Worm (Caenorhabditis elegans) whole organism, L1 larva: ENCODE results near the gene F59E12.8.

Experiments
- C04F5.9 ChIP-seq: sonication (generic microtip); optimal IDR thresholded peaks from 2 replicates; lab custom pipeline; 2016; ENCODE audit warnings: missing genetic modification characterization, missing compliant biosample characterization
- C34B4.2 ChIP-seq: sonication (generic microtip); optimal IDR thresholded peaks from 2 replicates; lab custom pipeline; 2017; ENCODE audit warnings: mild to moderate bottlenecking, missing genetic modification characterization, missing compliant biosample characterization
- F16B12.6 ChIP-seq: fragments of 150-350 bp; optimal IDR thresholded peaks from 2 replicates; lab custom pipeline; 2014; ENCODE audit warnings: missing biosample characterization, missing genetic modification characterization
- Y116A8C.19 ChIP-seq: sonication (generic microtip); optimal IDR thresholded peaks from 2 replicates; lab custom pipeline; 2016; ENCODE audit warnings: missing compliant biosample characterization, missing genetic modification characterization, borderline replicate concordance
- alr-1 ChIP-seq: fragments of 200-800 bp; sonication (Bioruptor generic); optimal IDR thresholded peaks from 2 replicates; lab custom pipeline; 2018; ENCODE audit warnings: borderline replicate concordance, mild to moderate bottlenecking, missing genetic modification characterization, missing compliant biosample characterization
- ama-1 ChIP-seq: fragments of 150-350 bp; optimal IDR thresholded peaks from 2 replicates; lab custom pipeline; 2014
- blmp-1 ChIP-seq: fragments of 150-350 bp; optimal IDR thresholded peaks from 2 replicates; lab custom pipeline; 2014; ENCODE audit warnings: missing biosample characterization, missing genetic modification characterization
- ceh-82 ChIP-seq, 3 experiments: fragments of 150-350 bp in 1 of 3; sonication (generic microtip) in 2 of 3; optimal IDR thresholded peaks; 2 replicates each; lab custom pipeline; 2014 to 2017; ENCODE audit warnings: missing biosample characterization in 3 of 3, missing genetic modification characterization in 3 of 3
- ceh-90 ChIP-seq: sonication (generic microtip); optimal IDR thresholded peaks from 2 replicates; lab custom pipeline; 2016; ENCODE audit warnings: missing genetic modification characterization, missing compliant biosample characterization
- dpl-1 ChIP-seq, 3 experiments: fragments of 150-350 bp in 2 of 3; sonication (generic microtip) in 1 of 3; optimal IDR thresholded peaks; 2 replicates each; lab custom pipeline; 2014 to 2017; ENCODE audit warnings: missing biosample characterization in 3 of 3, missing genetic modification characterization in 3 of 3, missing genetic modification reagents in 3 of 3
- dsc-1 ChIP-seq: sonication (generic microtip); optimal IDR thresholded peaks from 2 replicates; lab custom pipeline; 2016; ENCODE audit warnings: mild to moderate bottlenecking, missing genetic modification characterization, missing compliant biosample characterization
- efl-1 ChIP-seq, 4 experiments: fragments of 150-350 bp; optimal IDR thresholded peaks in 3 of 4; peaks in 1 of 4; 1 replicate in 1 of 4; 2 replicates in 3 of 4; lab custom pipeline; 2014; ENCODE audit warnings: missing biosample characterization in 2 of 4, missing genetic modification characterization in 2 of 4, missing genetic modification reagents in 2 of 4
- efl-3 ChIP-seq: fragments of 200-800 bp; sonication (Bioruptor generic); optimal IDR thresholded peaks from 2 replicates; lab custom pipeline; 2018; ENCODE audit warnings: mild to moderate bottlenecking, missing genetic modification characterization, missing compliant biosample characterization
- elt-2 ChIP-seq: sonication (generic microtip); optimal IDR thresholded peaks from 2 replicates; lab custom pipeline; 2016; ENCODE audit warnings: missing genetic modification characterization, mild to moderate bottlenecking, inconsistent platforms, missing compliant biosample characterization, missing genetic modification reagents
- elt-3 ChIP-seq, 6 experiments: fragments of 150-350 bp in 1 of 6; sonication (generic microtip); optimal IDR thresholded peaks; 2 replicates each; lab custom pipeline; 2017 to 2018; ENCODE audit warnings: missing biosample characterization in 6 of 6, missing genetic modification characterization in 6 of 6, inconsistent platforms in 1 of 6
- ets-5 ChIP-seq: fragments of 200-800 bp; sonication (Bioruptor generic); IDR thresholded peaks from 2 replicates; pipeline ENCODE4 v1.3.6; 2022; ENCODE audit warnings: missing genetic modification characterization, missing compliant biosample characterization
- fkh-10 ChIP-seq: sonication (generic microtip); optimal IDR thresholded peaks from 2 replicates; lab custom pipeline; 2017; ENCODE audit warnings: missing biosample characterization, missing genetic modification reagents, missing genetic modification characterization
- fkh-4 ChIP-seq: sonication (generic microtip); optimal IDR thresholded peaks from 2 replicates; lab custom pipeline; 2016; ENCODE audit warnings: missing compliant biosample characterization, missing genetic modification characterization, borderline replicate concordance
- fos-1 ChIP-seq: fragments of 150-350 bp; optimal IDR thresholded peaks from 2 replicates; lab custom pipeline; 2014; ENCODE audit warnings: missing biosample characterization, missing genetic modification characterization
- grh-1 ChIP-seq: fragments of 200-800 bp; sonication (Bioruptor generic); IDR thresholded peaks from 2 replicates; pipeline ENCODE4 v1.3.6; 2022; ENCODE audit warnings: missing genetic modification reagents, missing genetic modification characterization, missing compliant biosample characterization
- hlh-17 ChIP-seq: fragments of 200-800 bp; sonication (Bioruptor generic); optimal IDR thresholded peaks from 2 replicates; lab custom pipeline; 2018; ENCODE audit warnings: missing genetic modification characterization, mild to moderate bottlenecking, missing compliant biosample characterization, moderate library complexity, borderline replicate concordance
- jun-1 ChIP-seq: fragments of 150-350 bp; optimal IDR thresholded peaks from 2 replicates; lab custom pipeline; 2014; ENCODE audit warnings: missing biosample characterization, missing genetic modification reagents, missing genetic modification characterization
- lin-13 ChIP-seq: fragments of 150-350 bp; optimal IDR thresholded peaks from 2 replicates; lab custom pipeline; 2014; ENCODE audit warnings: missing biosample characterization, missing genetic modification reagents, missing genetic modification characterization
- lin-35 ChIP-seq, 2 experiments: fragments of 150-350 bp; optimal IDR thresholded peaks; 2 replicates each; lab custom pipeline; 2014; ENCODE audit warnings: missing biosample characterization in 2 of 2, missing genetic modification characterization in 2 of 2, missing genetic modification reagents in 2 of 2
- lin-39 ChIP-seq: fragments of 150-350 bp; optimal IDR thresholded peaks from 2 replicates; lab custom pipeline; 2014; ENCODE audit warnings: missing biosample characterization, missing genetic modification reagents, missing genetic modification characterization
- lsy-2 ChIP-seq, 2 experiments: fragments of 150-350 bp; optimal IDR thresholded peaks; 2 replicates each; lab custom pipeline; 2014; ENCODE audit warnings: missing biosample characterization in 2 of 2, missing genetic modification characterization in 2 of 2
- mab-9 ChIP-seq: fragments of 200-800 bp; sonication (Bioruptor generic); IDR thresholded peaks from 2 replicates; pipeline ENCODE4 v1.3.6; 2022; ENCODE audit warnings: missing genetic modification reagents, missing genetic modification characterization, missing compliant biosample characterization
- mdl-1 ChIP-seq, 2 experiments: fragments of 150-350 bp; optimal IDR thresholded peaks; 2 replicates each; lab custom pipeline; 2014 to 2017; ENCODE audit warnings: missing biosample characterization in 2 of 2, missing genetic modification characterization in 2 of 2, inconsistent platforms in 1 of 2
- nhr-11 ChIP-seq: fragments of 150-350 bp; optimal IDR thresholded peaks from 2 replicates; lab custom pipeline; 2014; ENCODE audit warnings: missing biosample characterization, missing genetic modification characterization
- nhr-20 ChIP-seq: sonication (generic microtip); optimal IDR thresholded peaks from 2 replicates; lab custom pipeline; 2016; ENCODE audit warnings: mild to moderate bottlenecking, missing genetic modification characterization, missing compliant biosample characterization
- nhr-47 ChIP-seq: sonication (generic microtip); optimal IDR thresholded peaks from 2 replicates; lab custom pipeline; 2016; ENCODE audit warnings: mild to moderate bottlenecking, missing genetic modification characterization, moderate library complexity, missing compliant biosample characterization
- nhr-71 ChIP-seq: sonication (generic microtip); optimal IDR thresholded peaks from 2 replicates; lab custom pipeline; 2016; ENCODE audit warnings: mild to moderate bottlenecking, missing genetic modification characterization, moderate library complexity, missing compliant biosample characterization
- nhr-76 ChIP-seq: sonication (generic microtip); optimal IDR thresholded peaks from 2 replicates; lab custom pipeline; 2017; ENCODE audit warnings: missing biosample characterization, missing genetic modification characterization
- nhr-77 ChIP-seq: fragments of 150-350 bp; optimal IDR thresholded peaks from 2 replicates; lab custom pipeline; 2014; ENCODE audit warnings: missing biosample characterization, missing genetic modification characterization
- nhr-84 ChIP-seq: sonication (generic microtip); optimal IDR thresholded peaks from 2 replicates; lab custom pipeline; 2017; ENCODE audit warnings: missing biosample characterization, missing genetic modification characterization
- nhr-90 ChIP-seq: sonication (generic microtip); optimal IDR thresholded peaks from 2 replicates; lab custom pipeline; 2016; ENCODE audit warnings: mild to moderate bottlenecking, missing genetic modification characterization, missing compliant biosample characterization; ENCODE audit not compliant: poor library complexity
- pax-3 ChIP-seq: fragments of 200-800 bp; sonication (Bioruptor generic); optimal IDR thresholded peaks from 2 replicates; lab custom pipeline; 2018; ENCODE audit warnings: mild to moderate bottlenecking, missing genetic modification characterization, moderate library complexity, missing compliant biosample characterization
- pqm-1 ChIP-seq: sonication (generic microtip); optimal IDR thresholded peaks from 3 replicates; lab custom pipeline; 2017; ENCODE audit warnings: missing biosample characterization, missing genetic modification characterization
- rnt-1 ChIP-seq: sonication (generic microtip); optimal IDR thresholded peaks from 2 replicates; lab custom pipeline; 2016; ENCODE audit warnings: mild to moderate bottlenecking, missing genetic modification characterization, moderate library complexity, missing compliant biosample characterization
- skn-1 ChIP-seq: fragments of 150-350 bp; optimal IDR thresholded peaks from 2 replicates; lab custom pipeline; 2014; ENCODE audit warnings: missing biosample characterization, missing genetic modification characterization
- snpc-4 ChIP-seq: fragments of 150-350 bp; optimal IDR thresholded peaks from 2 replicates; lab custom pipeline; 2014; ENCODE audit warnings: missing biosample characterization, missing genetic modification characterization
- sup-37 ChIP-seq: fragments of 200-800 bp; sonication (Bioruptor generic); optimal IDR thresholded peaks from 2 replicates; lab custom pipeline; 2018; ENCODE audit warnings: mild to moderate bottlenecking, missing genetic modification characterization, missing compliant biosample characterization
- swsn-7 ChIP-seq: sonication (generic microtip); optimal IDR thresholded peaks from 2 replicates; lab custom pipeline; 2016; ENCODE audit warnings: missing genetic modification characterization, missing compliant biosample characterization
- unc-130 ChIP-seq: fragments of 150-350 bp; optimal IDR thresholded peaks from 2 replicates; lab custom pipeline; 2017; ENCODE audit warnings: missing biosample characterization, missing genetic modification characterization, inconsistent platforms
- unc-86 ChIP-seq: sonication (generic microtip); optimal IDR thresholded peaks from 2 replicates; lab custom pipeline; 2016; ENCODE audit warnings: missing genetic modification characterization, missing compliant biosample characterization
- xbp-1 ChIP-seq: sonication (generic microtip); optimal IDR thresholded peaks from 2 replicates; lab custom pipeline; 2016; ENCODE audit warnings: missing genetic modification characterization, missing compliant biosample characterization
- zip-4 ChIP-seq: fragments of 200-800 bp; sonication (Bioruptor generic); optimal IDR thresholded peaks from 2 replicates; lab custom pipeline; 2018; ENCODE audit warnings: mild to moderate bottlenecking, missing genetic modification characterization, moderate library complexity, missing compliant biosample characterization
- ztf-4 ChIP-seq: fragments of 150-350 bp; optimal IDR thresholded peaks from 2 replicates; lab custom pipeline; 2014; ENCODE audit warnings: missing biosample characterization, missing genetic modification characterization

F59E12.8 gene

DNA sequence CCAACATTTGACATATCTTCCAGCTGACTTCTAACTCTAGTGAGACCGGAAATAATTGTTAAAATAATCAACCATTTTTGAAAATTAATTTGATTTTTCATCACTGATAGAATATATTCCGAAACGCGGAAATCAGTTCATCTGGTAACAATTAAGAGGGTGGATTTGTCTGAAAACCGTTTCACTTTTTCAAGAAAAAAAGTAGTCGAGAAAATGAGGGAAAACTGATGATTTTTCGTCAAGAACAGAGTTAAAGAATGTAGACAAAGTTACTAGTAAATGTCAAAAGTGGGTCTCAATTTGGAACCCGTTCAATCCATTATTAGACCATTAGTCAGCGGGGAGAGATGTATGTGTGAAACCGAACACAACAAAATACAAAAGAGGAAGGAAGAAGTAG, 33.5 kb downstream of the F59E12.8 start, which contains the start of gene C17G10.6 (continued):
- TF ChIP-seq C04F5.9 (tag; lab: Kevin White, UChicago) (no peak), nhr-90 (no peak)

DNA sequence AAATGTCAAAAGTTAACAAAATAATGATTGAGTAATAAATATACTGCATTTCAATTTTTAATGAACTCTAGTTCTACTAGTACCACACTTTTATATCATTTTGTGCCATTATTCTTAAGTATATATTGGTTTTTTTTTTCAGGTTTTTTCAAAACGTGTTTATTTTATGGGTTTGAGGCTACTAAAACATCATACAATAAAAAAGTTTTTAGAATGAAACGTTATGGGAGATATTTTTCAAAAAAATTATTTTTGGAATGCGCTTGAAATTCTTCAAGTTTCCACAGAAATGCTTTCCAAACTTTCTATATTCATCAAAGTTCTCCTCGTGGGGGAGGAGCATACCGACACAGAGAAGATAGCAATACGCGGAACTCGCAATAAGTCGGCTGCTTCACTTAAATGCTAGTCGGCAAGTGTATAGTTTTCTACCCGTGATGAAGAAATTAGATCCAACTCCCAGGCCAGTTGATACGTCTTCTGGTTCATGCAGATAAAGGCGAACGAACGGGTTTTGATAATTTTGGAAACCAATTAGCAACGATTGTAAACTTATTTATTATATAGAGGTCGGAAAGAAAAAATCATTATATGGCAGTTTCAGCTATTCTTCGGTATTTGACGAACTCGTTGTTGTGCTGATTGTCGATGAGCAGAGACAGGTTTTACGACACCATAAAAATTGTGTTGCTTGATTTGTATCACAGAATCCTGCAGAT, 37.2 kb downstream of the F59E12.8 start, which contains the start of gene C17G10.10:
Gene C17G10.10, minus strand, starts transcription at position 51 of the 719 bp plus-strand sequence.
- peak; percentile 93 for TF ChIP-seq elt-2 (tag; lab: Kevin White, UChicago)
- no peak for TF ChIP-seq Y116A8C.19
- TF ChIP-seq efl-3 (GFP tag; lab: Kevin White, UChicago), result peak; percentile 4
- peak; percentile 34 to 76 for TF ChIP-seq lin-35 (GFP tag; optimal IDR thresholded peaks at IDR 0.05; lab: Kevin White, UChicago)
- TF ChIP-seq hlh-17 (GFP tag; lab: Kevin White, UChicago), result peak; percentile 59
- TF ChIP-seq fos-1 (tag; lab: Kevin White, UChicago), result peak; percentile 65
- TF ChIP-seq elt-3 (tag; optimal IDR thresholded peaks at IDR 0.05; lab: Kevin White, UChicago), result peak in 5 of 6 experiments; percentile 3 to 79 (median 48)
- TF ChIP-seq nhr-76 (tag; lab: Kevin White, UChicago), result no peak
- peak; percentile 50 to 73 for TF ChIP-seq efl-1 (optimal IDR thresholded peaks at IDR 0.05; lab: Kevin White, UChicago)
- TF ChIP-seq efl-1 (GFP tag; optimal IDR thresholded peaks at IDR 0.05 in 1 of 2; lab: Kevin White, UChicago), result peak; percentile 49 to 96
- TF ChIP-seq grh-1 (GFP tag; lab: Robert Waterston, UW), result peak; percentile 72
- TF ChIP-seq nhr-20 (tag; lab: Kevin White, UChicago), result peak; percentile 95
- TF ChIP-seq jun-1 (tag; lab: Kevin White, UChicago), result peak; percentile 56
- TF ChIP-seq mdl-1 (tag; optimal IDR thresholded peaks at IDR 0.05; lab: Kevin White, UChicago), result peak in 1 of 2 experiments; percentile 82
- no peak for TF ChIP-seq fkh-4 (tag; lab: Kevin White, UChicago)
- peak; percentile 60 for TF ChIP-seq unc-130 (tag; lab: Kevin White, UChicago)
- TF ChIP-seq dpl-1 (GFP tag; optimal IDR thresholded peaks at IDR 0.05; lab: Kevin White, UChicago), result peak; percentile 35 to 55 (median 40)
- peak; percentile 19 for TF ChIP-seq pax-3 (tag; lab: Kevin White, UChicago)
- peak; percentile 14 for TF ChIP-seq F16B12.6 (tag; lab: Kevin White, UChicago)
- peak; percentile 52 for TF ChIP-seq nhr-77 (tag; lab: Kevin White, UChicago)
- peak; percentile 95 for TF ChIP-seq ama-1 (lab: Kevin White, UChicago)
- TF ChIP-seq rnt-1 (tag; lab: Kevin White, UChicago), result peak; percentile 92
- TF ChIP-seq nhr-11 (tag; lab: Kevin White, UChicago), result peak; percentile 35
- TF ChIP-seq nhr-71, result peak; percentile 89
- no peak for TF ChIP-seq ets-5 (GFP tag; lab: Robert Waterston, UW)
- no peak for TF ChIP-seq fkh-10 (GFP tag; lab: Kevin White, UChicago)
- TF ChIP-seq unc-86 (tag; lab: Kevin White, UChicago), result peak; percentile 11
- peak; percentile 99 for TF ChIP-seq snpc-4 (tag; lab: Kevin White, UChicago)
- TF ChIP-seq xbp-1 (tag; lab: Kevin White, UChicago), result peak; percentile 63
- no peak for TF ChIP-seq ceh-90 (tag; lab: Kevin White, UChicago)
- TF ChIP-seq dsc-1 (tag; lab: Kevin White, UChicago), result peak; percentile 77
- TF ChIP-seq zip-4 (GFP tag; lab: Kevin White, UChicago), result peak; percentile 43
- TF ChIP-seq swsn-7 (tag; lab: Kevin White, UChicago), result peak; percentile 83
- peak; percentile 86 for TF ChIP-seq nhr-47
- no peak for TF ChIP-seq mab-9
- TF ChIP-seq ztf-4, result peak; percentile 73
- TF ChIP-seq lin-13, result peak; percentile 57
- TF ChIP-seq C04F5.9 (tag; lab: Kevin White, UChicago), result peak; percentile 30
- TF ChIP-seq pqm-1, result no peak
- no peak for TF ChIP-seq alr-1 (tag; lab: Kevin White, UChicago)
- no peak for TF ChIP-seq C34B4.2 (tag; lab: Kevin White, UChicago)
- peak; percentile 54 to 70 for TF ChIP-seq lsy-2 (tag; optimal IDR thresholded peaks at IDR 0.05; lab: Kevin White, UChicago)
- peak; percentile 34 for TF ChIP-seq blmp-1 (tag; lab: Kevin White, UChicago)
- peak; percentile 68 for TF ChIP-seq lin-39
- TF ChIP-seq ceh-82 (tag; optimal IDR thresholded peaks at IDR 0.05; lab: Kevin White, UChicago), result peak; percentile 62 to 76 (median 67)
- TF ChIP-seq skn-1 (tag; lab: Kevin White, UChicago), result no peak
- TF ChIP-seq nhr-84 (tag; lab: Kevin White, UChicago), result no peak
- TF ChIP-seq sup-37, result peak; percentile 75
